Worm (Caenorhabditis elegans): ENCODE results near the gene C10E2.5.

- TF ChIP-seq lsy-2 (tag; optimal IDR thresholded peaks at IDR 0.05) (peak in 1 of 2 experiments; percentile 29), fos-1 (tag; optimal IDR thresholded peaks at IDR 0.05) (no peak), blmp-1 (tag; optimal IDR thresholded peaks at IDR 0.05; ENCODE audit: insufficient read depth) (no peak), nhr-12 (tag; optimal IDR thresholded peaks at IDR 0.05) (no peak), sma-9 (GFP tag; optimal IDR thresholded peaks at IDR 0.05) (no peak), sma-9 (tag; optimal IDR thresholded peaks at IDR 0.05) (no peak), nhr-77 (tag; optimal IDR thresholded peaks at IDR 0.05) (no peak), lin-13 (GFP tag; optimal IDR thresholded peaks at IDR 0.05) (no peak), mdl-1 (tag; optimal IDR thresholded peaks at IDR 0.05) (peak in 1 of 2 experiments; percentile 46), ceh-82 (tag; optimal IDR thresholded peaks at IDR 0.05) (no peak)
These were observed 16.9 kb downstream of the C10E2.5 start for ce11 chrX:16737478-16737877.
